Fruit fly (Drosophila melanogaster) whole organism, embryonic: Measurements from ENCODE around the gene Dph3.

Experiments
- ATbp ChIP-seq: fragments of 200-800 bp; sonication (Bioruptor generic); optimal IDR thresholded peaks from 2 replicates; lab custom pipeline; 2017; ENCODE audit warnings: missing biosample characterization, mild to moderate bottlenecking, missing genetic modification characterization, missing genetic modification reagents
- CG11560 ChIP-seq: fragments of 200-800 bp; sonication (Bioruptor generic); IDR thresholded peaks from 3 replicates; pipeline ENCODE4 v1.3.6; 2022; ENCODE audit warnings: missing biosample characterization, missing genetic modification characterization
- CG12104 ChIP-seq: fragments of 200-800 bp; sonication (Bioruptor generic); optimal IDR thresholded peaks from 3 replicates; lab custom pipeline; 2016; ENCODE audit warnings: missing biosample characterization, missing genetic modification characterization
- CG12236 ChIP-seq: fragments of 200-800 bp; sonication (Bioruptor generic); optimal IDR thresholded peaks from 2 replicates; lab custom pipeline; 2016; ENCODE audit warnings: missing biosample characterization, missing genetic modification characterization
- CG17359 ChIP-seq: fragments of 200-800 bp; sonication (Bioruptor generic); optimal IDR thresholded peaks from 3 replicates; lab custom pipeline; 2018; ENCODE audit warnings: missing biosample characterization, mild to moderate bottlenecking, missing genetic modification characterization, moderate library complexity
- CG2116 ChIP-seq: fragments of 200-800 bp; sonication (Bioruptor generic); optimal IDR thresholded peaks from 3 replicates; lab custom pipeline; 2018; ENCODE audit warnings: missing biosample characterization, mild to moderate bottlenecking, missing genetic modification characterization
- CG2712 ChIP-seq: fragments of 200-800 bp; optimal IDR thresholded peaks from 3 replicates; lab custom pipeline; 2019; ENCODE audit warnings: missing biosample characterization, mild to moderate bottlenecking, missing genetic modification characterization, moderate library complexity
- CG3065 ChIP-seq: fragments of 200-800 bp; sonication (Bioruptor generic); optimal IDR thresholded peaks from 2 replicates; lab custom pipeline; 2016; ENCODE audit warnings: missing biosample characterization, missing genetic modification characterization
- CG32772 ChIP-seq: fragments of 200-800 bp; sonication (Bioruptor generic); IDR thresholded peaks from 2 replicates; pipeline ENCODE4 v1.3.6; 2022; ENCODE audit warnings: missing biosample characterization, missing genetic modification characterization
- CG34422 ChIP-seq: fragments of 200-800 bp; sonication (Bioruptor generic); IDR thresholded peaks from 3 replicates; pipeline ENCODE4 v1.3.6; 2022; ENCODE audit warnings: missing biosample characterization, missing genetic modification characterization
- CG4617 ChIP-seq: fragments of 200-800 bp; sonication (Bioruptor generic); optimal IDR thresholded peaks from 3 replicates; lab custom pipeline; 2016; ENCODE audit warnings: missing biosample characterization, missing genetic modification characterization, borderline replicate concordance
- CG8388 ChIP-seq: fragments of 200-800 bp; sonication (Bioruptor generic); optimal IDR thresholded peaks from 2 replicates; lab custom pipeline; 2019; ENCODE audit warnings: missing biosample characterization, mild to moderate bottlenecking, missing genetic modification characterization, moderate library complexity
- CG8478 ChIP-seq: fragments of >200 bp; optimal IDR thresholded peaks from 2 replicates; lab custom pipeline; 2018
- CTCF ChIP-seq: fragments of 200-800 bp; sonication (Bioruptor generic); optimal IDR thresholded peaks from 2 replicates; lab custom pipeline; 2017; ENCODE audit warnings: missing biosample characterization, mild to moderate bottlenecking, missing genetic modification characterization, moderate library complexity
- Camta ChIP-seq: fragments of 200-800 bp; sonication (Bioruptor generic); optimal IDR thresholded peaks from 2 replicates; lab custom pipeline; 2016; ENCODE audit warnings: missing biosample characterization, missing genetic modification characterization
- Dp ChIP-seq: fragments of 200-800 bp; sonication (Bioruptor generic); optimal IDR thresholded peaks from 2 replicates; lab custom pipeline; 2018; ENCODE audit warnings: missing biosample characterization, mild to moderate bottlenecking, missing genetic modification characterization, moderate library complexity
- E2f2 ChIP-seq: fragments of 200-800 bp; sonication (Bioruptor generic); IDR thresholded peaks from 2 replicates; pipeline ENCODE4 v1.3.6; 2022; ENCODE audit warnings: missing biosample characterization, missing genetic modification characterization
- Ets65A ChIP-seq: fragments of 200-800 bp; sonication (Bioruptor generic); peaks from one replicate; lab custom pipeline; 2016; ENCODE audit warnings: missing biosample characterization, missing genetic modification characterization
- Gug ChIP-seq: fragments of 200-800 bp; sonication (Bioruptor generic); IDR thresholded peaks from 4 replicates; pipeline ENCODE4 v1.3.6; 2022; ENCODE audit warnings: missing biosample characterization, missing genetic modification characterization
- HLHmδ ChIP-seq: fragments of 200-800 bp; sonication (Bioruptor generic); optimal IDR thresholded peaks from 2 replicates; lab custom pipeline; 2018; ENCODE audit warnings: missing biosample characterization, mild to moderate bottlenecking, missing genetic modification characterization, moderate library complexity
- Hr51 ChIP-seq, 2 experiments: fragments of 200-800 bp; sonication (Bioruptor generic); optimal IDR thresholded peaks; 2 replicates in 1 of 2; 3 replicates in 1 of 2; lab custom pipeline; 2016 to 2018; ENCODE audit warnings: missing biosample characterization in 2 of 2, missing genetic modification characterization in 2 of 2, mild to moderate bottlenecking in 1 of 2, moderate library complexity in 1 of 2
- MBD-R2 ChIP-seq: fragments of 200-800 bp; sonication (Bioruptor generic); IDR thresholded peaks from 2 replicates; pipeline ENCODE4 v1.3.6; 2022; ENCODE audit warnings: missing biosample characterization, missing genetic modification characterization
- MESR4 ChIP-seq: fragments of 200-800 bp; sonication (Bioruptor generic); optimal IDR thresholded peaks from 2 replicates; lab custom pipeline; 2018; ENCODE audit warnings: missing biosample characterization, mild to moderate bottlenecking, missing genetic modification characterization, moderate library complexity
- Med ChIP-seq: fragments of 200-800 bp; sonication (Bioruptor generic); peaks from one replicate; lab custom pipeline; 2016; ENCODE audit warnings: missing biosample characterization, missing genetic modification characterization, mild to moderate bottlenecking, inconsistent platforms, moderate library complexity
- NK7.1 ChIP-seq: fragments of 200-800 bp; sonication (Bioruptor generic); optimal IDR thresholded peaks from 3 replicates; lab custom pipeline; 2016; ENCODE audit warnings: missing biosample characterization, missing genetic modification characterization
- Neu2 ChIP-seq: fragments of 200-800 bp; sonication (Bioruptor generic); optimal IDR thresholded peaks from 3 replicates; lab custom pipeline; 2016; ENCODE audit warnings: missing biosample characterization, missing genetic modification characterization, borderline replicate concordance
- bcd ChIP-seq: fragments of 200-800 bp; sonication (Bioruptor generic); optimal IDR thresholded peaks from 2 replicates; lab custom pipeline; 2017; ENCODE audit warnings: missing biosample characterization, mild to moderate bottlenecking, missing genetic modification characterization
- chinmo ChIP-seq: fragments of 200-800 bp; sonication (Bioruptor generic); IDR thresholded peaks from 4 replicates; pipeline ENCODE4 v1.3.6; 2022; ENCODE audit warnings: missing biosample characterization, missing genetic modification characterization; ENCODE audit not compliant: partially characterized antibody
- crp ChIP-seq, 2 experiments: fragments of 200-800 bp; sonication (Bioruptor generic); optimal IDR thresholded peaks; 2 replicates in 1 of 2; 3 replicates in 1 of 2; lab custom pipeline; 2017; ENCODE audit warnings: missing biosample characterization in 2 of 2, missing genetic modification characterization in 2 of 2, mild to moderate bottlenecking in 1 of 2, moderate library complexity in 1 of 2
- gfzf ChIP-seq: fragments of 200-800 bp; sonication (Bioruptor generic); optimal IDR thresholded peaks from 2 replicates; lab custom pipeline; 2016; ENCODE audit warnings: missing biosample characterization, mild to moderate bottlenecking, missing genetic modification characterization, moderate library complexity
- gsb ChIP-seq: fragments of 200-800 bp; sonication (Bioruptor generic); IDR thresholded peaks from 2 replicates; pipeline ENCODE4 v1.3.6; 2022; ENCODE audit warnings: missing biosample characterization, missing genetic modification characterization
- h ChIP-seq: fragments of >200 bp; optimal IDR thresholded peaks from 2 replicates; lab custom pipeline; 2017
- knrl ChIP-seq: fragments of 200-800 bp; sonication (Bioruptor generic); IDR thresholded peaks from 3 replicates; pipeline ENCODE4 v1.3.6; 2022; ENCODE audit warnings: missing biosample characterization, missing genetic modification characterization; ENCODE audit not compliant: partially characterized antibody
- lbe ChIP-seq: fragments of 200-800 bp; sonication (Bioruptor generic); optimal IDR thresholded peaks from 2 replicates; lab custom pipeline; 2016; ENCODE audit warnings: missing biosample characterization, mild to moderate bottlenecking, missing genetic modification characterization
- nerfin-2 ChIP-seq: fragments of 200-800 bp; sonication (Bioruptor generic); IDR thresholded peaks from 2 replicates; pipeline ENCODE4 v1.3.6; 2022; ENCODE audit warnings: missing biosample characterization, missing genetic modification characterization; ENCODE audit not compliant: partially characterized antibody
- prd ChIP-seq, 3 experiments: fragments of >200 bp in 2 of 3; fragments of 200-800 bp in 1 of 3; sonication (Bioruptor generic) in 1 of 3; optimal IDR thresholded peaks in 2 of 3; IDR thresholded peaks in 1 of 3; 2 replicates in 2 of 3; 3 replicates in 1 of 3; pipeline versions ENCODE4 v1.3.6 to Lab custom; 2017 to 2022; ENCODE audit warnings: missing biosample characterization in 1 of 3, missing genetic modification characterization in 1 of 3
- pum ChIP-seq: fragments of 200-800 bp; sonication (Bioruptor generic); optimal IDR thresholded peaks from 2 replicates; lab custom pipeline; 2016; ENCODE audit warnings: missing biosample characterization, missing genetic modification characterization
- pzg ChIP-seq: fragments of 200-800 bp; sonication (Bioruptor generic); optimal IDR thresholded peaks from 3 replicates; lab custom pipeline; 2018; ENCODE audit warnings: missing biosample characterization, mild to moderate bottlenecking, missing genetic modification characterization, moderate library complexity
- so ChIP-seq: fragments of 200-800 bp; sonication (Bioruptor generic); IDR thresholded peaks from 3 replicates; pipeline ENCODE4 v1.3.6; 2022; ENCODE audit warnings: missing biosample characterization, missing genetic modification characterization
- tap ChIP-seq: fragments of 200-800 bp; optimal IDR thresholded peaks from 3 replicates; lab custom pipeline; 2019; ENCODE audit warnings: missing biosample characterization, mild to moderate bottlenecking, missing genetic modification characterization, moderate library complexity
- trem ChIP-seq: fragments of 200-800 bp; optimal IDR thresholded peaks from 3 replicates; lab custom pipeline; 2019; ENCODE audit warnings: missing biosample characterization, mild to moderate bottlenecking, missing genetic modification characterization, moderate library complexity
- twi ChIP-seq: fragments of 200-800 bp; optimal IDR thresholded peaks from 2 replicates; lab custom pipeline; 2019; ENCODE audit warnings: missing biosample characterization, mild to moderate bottlenecking, missing genetic modification characterization, moderate library complexity

The Dph3 gene

DNA sequence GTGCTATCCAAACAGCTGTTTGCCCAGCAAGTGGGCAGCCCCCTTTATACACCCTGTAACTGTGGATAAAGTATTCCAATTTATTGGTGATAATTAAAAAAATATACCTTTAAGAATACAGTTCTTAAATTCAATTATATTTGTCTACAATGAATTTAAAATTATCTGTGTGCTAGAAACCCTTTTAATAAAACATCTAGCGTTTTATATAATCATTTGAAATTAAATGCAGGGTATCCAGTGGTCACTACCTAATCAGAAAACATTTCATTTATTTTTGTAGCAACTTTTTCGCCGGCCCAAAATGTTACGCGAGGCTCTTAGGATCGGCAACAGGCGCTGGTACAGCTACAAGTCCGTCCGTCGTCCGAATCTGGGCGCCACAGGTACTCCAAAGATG lies 5.2 kb upstream of the Dph3 start, which contains the start of gene CG17726 (continued):
- TF ChIP-seq CG12236 (GFP tag; lab: Kevin White, UChicago) = peak; percentile 91
- TF ChIP-seq CG2712 (tag; lab: Kevin White, UChicago) = peak; percentile 99
- TF ChIP-seq Neu2 = no peak
- TF ChIP-seq Med (GFP tag; lab: Kevin White, UChicago) = peak; percentile 97
- TF ChIP-seq lbe (GFP tag; lab: Kevin White, UChicago) = peak; percentile 83
- TF ChIP-seq CG2116 = peak; percentile 86
- peak; percentile 96 for TF ChIP-seq twi (tag; lab: Kevin White, UChicago)
- peak; percentile 98 for TF ChIP-seq CG8388
- TF ChIP-seq chinmo = no peak
- TF ChIP-seq CTCF (GFP tag; lab: Kevin White, UChicago) = peak; percentile 36

DNA sequence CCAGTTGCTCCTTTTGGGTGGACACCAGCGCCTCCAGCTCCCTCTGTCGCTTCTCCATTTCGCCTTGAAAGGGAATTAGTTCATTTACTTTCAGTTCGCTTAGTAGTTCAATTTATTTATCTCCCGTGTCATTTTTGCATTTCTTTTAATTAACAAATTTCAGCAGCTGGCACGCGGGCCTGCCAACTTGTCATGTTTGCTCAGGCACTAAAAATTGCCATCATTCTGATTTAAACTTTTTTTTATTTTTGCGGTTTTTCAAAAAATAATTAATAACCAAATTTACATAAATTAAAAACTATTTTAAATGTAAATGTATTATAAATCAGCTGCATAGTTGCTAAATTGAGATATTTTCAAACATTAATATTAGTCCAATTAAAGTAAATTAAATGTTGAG lies 1.3 kb upstream of the Dph3 start, which contains the start of gene GCC88:
TSS of gene GCC88 (minus strand) at position 209 of the 400 bp plus-strand sequence.
- TF ChIP-seq ATbp (GFP tag; lab: Kevin White, UChicago) (no peak), Gug (GFP tag; lab: Robert Waterston, UW) (no peak), tap (tag; lab: Kevin White, UChicago) (no peak), CG34422 (0 out of 3 replicates have a peak, but pooled peaks have one; percentile 1), CG4617 (peak; percentile 46), crp (GFP tag; optimal IDR thresholded peaks at IDR 0.05; lab: Kevin White, UChicago) (peak; percentile 23 to 84), MBD-R2 (GFP tag; lab: Robert Waterston, UW) (peak; percentile 78), CG2712 (tag; lab: Kevin White, UChicago) (no peak), CG32772 (GFP tag; lab: Robert Waterston, UW) (no peak), E2f2 (GFP tag; lab: Robert Waterston, UW) (peak; percentile 39; the same call in 1 of the 2 replicates), knrl (GFP tag; lab: Robert Waterston, UW) (no peak), Dp (GFP tag; lab: Kevin White, UChicago) (peak; percentile 29), NK7.1 (GFP tag; lab: Kevin White, UChicago) (no peak), Ets65A (GFP tag; lab: Kevin White, UChicago) (no peak), HLHmδ (no peak), nerfin-2 (GFP tag; lab: Robert Waterston, UW) (no peak), CG17359 (tag; lab: Kevin White, UChicago) (peak; percentile 91), pzg (peak; percentile 27), gfzf (GFP tag; lab: Kevin White, UChicago) (peak; percentile 63), bcd (no peak), Med (GFP tag; lab: Kevin White, UChicago) (no peak), so (GFP tag; lab: Robert Waterston, UW) (no peak), Camta (no peak), CG3065 (no peak), MESR4 (GFP tag; lab: Kevin White, UChicago) (peak; percentile 45), pum (GFP tag; lab: Kevin White, UChicago) (no peak), trem (tag; lab: Kevin White, UChicago) (peak; percentile 98)
- TF ChIP-seq, all 482 proteins: peak for 11

DNA sequence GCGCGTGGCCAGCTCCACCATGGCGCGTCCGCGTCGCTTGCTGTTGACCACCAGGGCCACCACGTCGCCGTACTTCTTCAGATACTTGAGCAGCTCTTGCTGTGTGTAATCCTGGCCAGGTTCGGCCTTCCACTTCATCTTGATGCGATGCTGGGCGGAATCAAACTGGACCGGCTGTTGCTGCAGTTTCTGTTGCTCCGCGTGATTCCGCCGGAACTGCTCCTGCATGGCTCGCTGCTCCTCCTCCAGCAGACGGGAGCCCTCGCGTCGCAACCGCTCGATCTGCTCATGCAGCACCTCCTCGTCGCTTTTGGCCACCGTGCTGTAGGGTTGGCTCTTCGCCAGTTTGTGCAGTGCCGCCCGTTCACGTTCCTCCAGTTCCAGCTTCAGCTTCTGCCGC lies 675 bp upstream of the Dph3 start:
- no peak for TF ChIP-seq Hr51 (GFP tag; optimal IDR thresholded peaks at IDR 0.05; lab: Kevin White, UChicago)
- TF ChIP-seq CG11560 (tag; lab: Robert Waterston, UW) = 0 out of 3 replicates have a peak, but pooled peaks have one; percentile 38
- peak; percentile 16; the same call in 1 of the 3 replicates for TF ChIP-seq CG34422
- TF ChIP-seq h (lab: Kevin White, UChicago) = peak; percentile 16
- TF ChIP-seq prd (optimal IDR thresholded peaks at IDR 0.05; lab: Kevin White, UChicago) = no peak
- 0 out of 3 replicates have a peak, but pooled peaks have one; percentile 30 for TF ChIP-seq prd (GFP tag; IDR thresholded peaks at IDR 0.05; lab: Robert Waterston, UW)
- TF ChIP-seq CG12104 = no peak
- no peak for TF ChIP-seq gsb (GFP tag; lab: Robert Waterston, UW)
- peak; percentile 68 for TF ChIP-seq CG8478 (lab: Kevin White, UChicago)
